Fruit fly (Drosophila melanogaster): ENCODE measurements around the gene CG1703.

DNA sequence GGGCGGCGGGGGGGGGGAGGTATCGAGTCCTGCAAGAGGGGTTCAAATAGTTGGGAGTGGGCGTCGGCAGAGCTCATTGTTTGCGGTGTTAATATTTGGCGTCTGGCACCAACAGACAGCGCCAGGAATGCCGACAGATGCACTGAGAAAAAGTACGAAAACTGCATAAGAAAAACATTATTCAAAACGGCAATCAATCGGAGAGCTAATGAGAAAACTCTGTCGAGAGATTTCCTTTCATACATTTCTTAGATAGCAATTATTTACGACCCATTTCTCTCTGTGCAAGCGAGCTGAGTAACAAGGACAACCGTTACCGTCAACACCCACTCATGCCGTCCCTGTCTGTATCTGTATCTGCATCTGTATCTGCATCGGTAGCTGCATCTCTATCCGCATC, 52.3 kb downstream of the CG1703 start:
- TF ChIP-seq dsf (GFP tag; optimal IDR thresholded peaks at IDR 0.05; ENCODE audit: borderline replicate concordance) (no peak), Jra (GFP tag; optimal IDR thresholded peaks at IDR 0.05) (no peak), h (GFP tag; optimal IDR thresholded peaks at IDR 0.05) (peak; percentile 20), Abd-B (GFP tag; optimal IDR thresholded peaks at IDR 0.05) (no peak), Hr83 (GFP tag; optimal IDR thresholded peaks at IDR 0.05; ENCODE audit: poor library complexity, severe bottlenecking) (no peak), OdsH (GFP tag; optimal IDR thresholded peaks at IDR 0.05) (no peak), fru (GFP tag; optimal IDR thresholded peaks at IDR 0.05) (no peak), Dfd (GFP tag; optimal IDR thresholded peaks at IDR 0.05) (no peak), jim (GFP tag; optimal IDR thresholded peaks at IDR 0.05) (no peak), dl (GFP tag; optimal IDR thresholded peaks at IDR 0.05; ENCODE audit: insufficient read depth in 1 of 2, partially characterized antibody in 2 of 2) (no peak), psq (GFP tag; optimal IDR thresholded peaks at IDR 0.05) (no peak), sv (GFP tag; optimal IDR thresholded peaks at IDR 0.05) (no peak), Dif (GFP tag; optimal IDR thresholded peaks at IDR 0.05; ENCODE audit: partially characterized antibody) (no peak)

All from whole organism, wandering third instar larva.